Worm (Caenorhabditis elegans): ENCODE data around the gene asp-2.
A peak's percentile ranks its signal among the peaks of the same experiment; 100 is the strongest.

The asp-2 gene

DNA sequence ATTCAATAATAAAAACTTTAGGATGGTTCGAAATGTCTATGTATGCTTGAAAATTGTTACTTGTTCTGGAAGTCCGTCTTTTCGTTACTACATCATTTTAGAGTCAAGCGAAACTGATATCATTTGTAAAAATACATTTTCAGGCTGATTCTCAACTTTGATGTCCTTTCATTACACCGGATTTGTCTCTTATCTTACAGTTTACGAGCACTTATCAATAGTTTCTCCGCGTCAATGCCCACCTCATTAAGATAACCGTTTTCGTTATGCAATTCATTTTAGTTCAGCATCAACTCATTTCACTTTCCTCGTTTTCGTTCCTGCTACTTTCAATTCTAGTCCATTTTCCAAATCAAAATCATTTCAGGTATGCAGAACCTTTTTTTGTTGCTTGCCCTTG, at the start of gene asp-2:
TSS of gene asp-2 (plus strand) at position 368 of the 400 bp plus-strand sequence.
- TF ChIP-seq vab-15 (tag; optimal IDR thresholded peaks at IDR 0.05) (no peak), lin-14 (GFP tag; optimal IDR thresholded peaks at IDR 0.05) (no peak), lin-35 (GFP tag; optimal IDR thresholded peaks at IDR 0.05) (peak in 1 of 2 experiments; percentile 10), efl-1 (optimal IDR thresholded peaks at IDR 0.05) (no peak), efl-1 (GFP tag; optimal IDR thresholded peaks at IDR 0.05 in 1 of 2) (peak in 1 of 2 experiments; percentile 49), nhr-19 (GFP tag; conservative IDR thresholded peaks at IDR 0.05) (no peak), isw-1 (GFP tag; IDR thresholded peaks at IDR 0.05) (no peak), hlh-17 (GFP tag; optimal IDR thresholded peaks at IDR 0.05; ENCODE audit: borderline replicate concordance) (no peak), xbp-1 (tag; optimal IDR thresholded peaks at IDR 0.05) (no peak), Y116A8C.19 (tag; optimal IDR thresholded peaks at IDR 0.05; ENCODE audit: borderline replicate concordance) (no peak), rnt-1 (tag; optimal IDR thresholded peaks at IDR 0.05) (no peak), nhr-47 (tag; optimal IDR thresholded peaks at IDR 0.05) (no peak), lin-13 (GFP tag; optimal IDR thresholded peaks at IDR 0.05) (no peak), elt-2 (tag; optimal IDR thresholded peaks at IDR 0.05) (peak; percentile 83), nhr-77 (tag; optimal IDR thresholded peaks at IDR 0.05) (no peak), nhr-76 (tag; optimal IDR thresholded peaks at IDR 0.05) (no peak)

DNA sequence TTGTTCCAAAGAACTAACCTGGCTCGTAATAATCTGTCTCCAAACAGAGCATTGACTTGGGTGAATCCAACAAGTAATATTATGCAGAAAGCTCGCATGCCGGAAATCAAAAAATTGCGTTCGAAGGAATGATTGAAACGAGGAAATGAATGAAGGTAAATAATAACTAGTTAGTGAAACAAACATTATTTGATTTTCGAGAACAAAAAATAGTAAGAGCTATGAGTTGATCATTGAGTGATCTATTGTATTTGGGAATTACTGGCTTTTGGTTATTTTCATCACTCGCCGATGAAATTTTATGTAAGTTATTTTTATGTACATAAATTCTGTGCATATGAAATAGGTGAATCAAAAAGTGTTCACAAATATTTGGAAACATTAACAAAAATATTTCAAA, 48.1 kb upstream of the asp-2 start, which contains the start of gene B0222.5:
TSS of gene B0222.5 (minus strand) at position 101 of the 400 bp plus-strand sequence.
- no peak for TF ChIP-seq C04F5.9 (tag; optimal IDR thresholded peaks at IDR 0.05)
- no peak for TF ChIP-seq ceh-63 (GFP tag; optimal IDR thresholded peaks at IDR 0.05)

DNA sequence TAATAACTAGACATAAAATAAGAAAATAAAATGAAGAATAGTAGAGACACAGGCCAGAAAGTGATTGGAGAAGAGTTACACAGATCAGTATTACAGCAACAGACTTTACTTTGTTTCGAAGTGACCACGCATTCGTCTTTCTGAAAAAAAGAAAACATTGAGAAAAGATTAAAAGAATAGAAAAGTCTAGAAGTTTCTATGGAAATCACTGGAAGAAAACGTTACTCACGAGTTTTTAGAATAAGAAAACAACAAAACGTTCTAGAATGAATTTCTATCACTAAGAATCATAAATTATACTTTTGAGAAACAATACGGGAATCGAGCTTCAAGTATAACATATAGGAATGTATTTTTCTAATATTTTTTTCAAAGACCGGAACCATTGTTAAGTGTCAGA, 47.3 kb upstream of the asp-2 start:
- TF ChIP-seq lin-14 (GFP tag; optimal IDR thresholded peaks at IDR 0.05) (no peak), nhr-237 (tag; optimal IDR thresholded peaks at IDR 0.05) (no peak), xbp-1 (tag; optimal IDR thresholded peaks at IDR 0.05) (no peak), mab-9 (GFP tag; IDR thresholded peaks at IDR 0.05) (no peak), lsy-2 (tag; optimal IDR thresholded peaks at IDR 0.05) (no peak), jun-1 (tag; optimal IDR thresholded peaks at IDR 0.05) (no peak), sptf-1 (tag; optimal IDR thresholded peaks at IDR 0.05) (no peak), nhr-28 (tag; optimal IDR thresholded peaks at IDR 0.05) (no peak), nhr-19 (GFP tag; conservative IDR thresholded peaks at IDR 0.05) (no peak), dpl-1 (GFP tag; optimal IDR thresholded peaks at IDR 0.05) (no peak), rnt-1 (tag; optimal IDR thresholded peaks at IDR 0.05) (no peak), snpc-4 (tag; optimal IDR thresholded peaks at IDR 0.05) (no peak), pqm-1 (tag; optimal IDR thresholded peaks at IDR 0.05) (no peak), sox-4 (tag; optimal IDR thresholded peaks at IDR 0.05) (no peak), C16A3.4 (tag; optimal IDR thresholded peaks at IDR 0.05) (no peak), hlh-4 (tag; optimal IDR thresholded peaks at IDR 0.05) (no peak)

DNA sequence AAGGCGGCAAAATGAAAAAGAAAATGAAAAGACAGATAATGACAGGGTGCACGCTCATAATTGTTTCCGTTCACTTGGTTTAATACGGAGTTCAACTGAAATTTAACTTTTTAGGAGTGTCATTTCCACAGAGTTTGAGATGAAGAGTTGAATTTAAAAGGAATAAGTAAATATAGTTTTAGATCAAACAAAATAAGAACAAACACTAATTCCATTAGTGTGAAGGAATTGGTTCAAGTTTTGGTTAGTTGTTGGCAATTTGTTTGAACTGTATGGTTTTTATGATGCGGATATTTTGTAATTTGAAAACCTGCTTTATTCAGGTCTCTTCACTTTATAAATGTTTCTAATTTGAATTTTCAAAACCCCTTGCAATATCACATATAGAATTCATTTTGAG, 46.2 kb upstream of the asp-2 start, which contains the start of gene B0222.15:
TSS of gene B0222.15 (minus strand) at position 101 of the 400 bp plus-strand sequence.
- no peak for TF ChIP-seq ceh-90 (tag; optimal IDR thresholded peaks at IDR 0.05)
- TF ChIP-seq efl-3 (GFP tag; optimal IDR thresholded peaks at IDR 0.05), result no peak
- no peak for TF ChIP-seq lin-14 (GFP tag; optimal IDR thresholded peaks at IDR 0.05)
- no peak for TF ChIP-seq C16A3.4 (tag; optimal IDR thresholded peaks at IDR 0.05)
- no peak for TF ChIP-seq sox-4 (tag; optimal IDR thresholded peaks at IDR 0.05)
- TF ChIP-seq tbx-2 (tag; optimal IDR thresholded peaks at IDR 0.05), result no peak
- TF ChIP-seq nhr-28 (tag; optimal IDR thresholded peaks at IDR 0.05), result no peak
- TF ChIP-seq C34B4.2 (tag; optimal IDR thresholded peaks at IDR 0.05), result no peak
- no peak for TF ChIP-seq jun-1 (tag; optimal IDR thresholded peaks at IDR 0.05)
- no peak for TF ChIP-seq dpl-1 (GFP tag; optimal IDR thresholded peaks at IDR 0.05)
- no peak for TF ChIP-seq nhr-90 (tag; optimal IDR thresholded peaks at IDR 0.05; ENCODE audit: poor library complexity)
- no peak for TF ChIP-seq ceh-8 (GFP tag; optimal IDR thresholded peaks at IDR 0.05)
- TF ChIP-seq unc-86 (tag; optimal IDR thresholded peaks at IDR 0.05), result no peak
- no peak for TF ChIP-seq lin-13 (GFP tag; optimal IDR thresholded peaks at IDR 0.05)

Measured in whole organism, L1 larva.